Worm (Caenorhabditis elegans): Measurements from ENCODE around the gene fbxb-51.
A peak's percentile ranks its signal among the peaks of the same experiment; 100 is the strongest.

fbxb-51 gene

ce11 chrII:1550501-1550900 is at the start of gene fbxb-51, which contains the start of gene fbxb-52:
TSS of gene fbxb-51 (plus strand) at chrII:1550712.
TSS of gene fbxb-52 (minus strand) at chrII:1550601.
- TF ChIP-seq mxl-3 (GFP tag; optimal IDR thresholded peaks at IDR 0.05) (no peak), lsy-2 (tag; optimal IDR thresholded peaks at IDR 0.05) (no peak), aha-1 (tag) (peak; percentile 19), duxl-1 (tag; optimal IDR thresholded peaks at IDR 0.05; ENCODE audit: poor library complexity) (no peak)

DNA sequence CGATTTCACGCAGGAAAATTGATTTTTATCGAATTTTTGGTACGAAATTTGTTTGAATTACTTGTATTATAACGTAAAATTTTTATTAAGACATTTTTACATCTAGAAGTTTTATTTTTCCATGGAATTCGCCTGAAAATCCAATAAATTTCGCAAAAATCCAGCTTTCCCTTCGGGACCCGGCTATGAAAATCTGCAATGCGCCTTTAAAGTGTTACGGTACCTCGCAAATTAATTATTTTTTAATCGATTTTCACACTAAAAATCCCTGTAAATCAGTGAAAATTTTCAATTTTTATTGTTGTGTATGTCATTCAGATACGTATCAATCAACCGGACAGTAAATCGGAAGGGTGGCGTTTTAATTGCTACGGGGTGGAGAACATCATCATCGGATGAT is 49.6 kb upstream of the fbxb-51 start:
- TF ChIP-seq T26A8.4 (GFP tag; IDR thresholded peaks at IDR 0.05): no peak
- no peak for TF ChIP-seq Y5F2A.4 (GFP tag; optimal IDR thresholded peaks at IDR 0.05)
- TF ChIP-seq saeg-2 (GFP tag; IDR thresholded peaks at IDR 0.05): no peak
- TF ChIP-seq zfp-3 (GFP tag; conservative IDR thresholded peaks at IDR 0.05): no peak
- no peak for TF ChIP-seq nhr-11 (tag; optimal IDR thresholded peaks at IDR 0.05)
- TF ChIP-seq mdl-1 (tag; optimal IDR thresholded peaks at IDR 0.05): no peak
- TF ChIP-seq nhr-28 (tag; optimal IDR thresholded peaks at IDR 0.05): no peak
- no peak for TF ChIP-seq ceh-28 (tag; optimal IDR thresholded peaks at IDR 0.05)
- no peak for TF ChIP-seq nhr-25 (tag; optimal IDR thresholded peaks at IDR 0.05; ENCODE audit: borderline replicate concordance, insufficient read depth)
- TF ChIP-seq lin-13 (GFP tag; optimal IDR thresholded peaks at IDR 0.05): no peak
- TF ChIP-seq ceh-32 (tag; optimal IDR thresholded peaks at IDR 0.05; ENCODE audit: poor library complexity): no peak

ce11 chrII:1501614-1502355 is 48.7 kb upstream of the fbxb-51 start:
- no peak for TF ChIP-seq F49E8.2 (tag; optimal IDR thresholded peaks at IDR 0.05; ENCODE audit: borderline replicate concordance)
- TF ChIP-seq dmd-6 (GFP tag; IDR thresholded peaks at IDR 0.05): peak; percentile 33; the same call in 1 of the 2 replicates
- no peak for TF ChIP-seq lim-7 (GFP tag; IDR thresholded peaks at IDR 0.05)
- peak; percentile 65 for TF ChIP-seq mxl-3 (GFP tag; optimal IDR thresholded peaks at IDR 0.05)
- no peak for TF ChIP-seq ZK337.2 (GFP tag; IDR thresholded peaks at IDR 0.05)
- no peak for TF ChIP-seq madf-9 (GFP tag; conservative IDR thresholded peaks at IDR 0.05)
- no peak for TF ChIP-seq ctbp-1 (GFP tag; IDR thresholded peaks at IDR 0.05)
- peak; percentile 72 for TF ChIP-seq hmg-1.1 (GFP tag; IDR thresholded peaks at IDR 0.05)
- peak; percentile 63 for TF ChIP-seq hlh-11 (tag; optimal IDR thresholded peaks at IDR 0.05)
- TF ChIP-seq daf-8 (GFP tag; IDR thresholded peaks at IDR 0.05): no peak
- no peak for TF ChIP-seq unc-130 (GFP tag; optimal IDR thresholded peaks at IDR 0.05)
- TF ChIP-seq nhr-11 (tag; optimal IDR thresholded peaks at IDR 0.05): peak; percentile 36
- TF ChIP-seq mdl-1 (tag; optimal IDR thresholded peaks at IDR 0.05): peak; percentile 55 to 82
- TF ChIP-seq ama-1 (optimal IDR thresholded peaks at IDR 0.05): no peak
- no peak for TF ChIP-seq snpc-1.2 (GFP tag; IDR thresholded peaks at IDR 0.05)
- peak; percentile 74 for TF ChIP-seq hlh-30 (tag; optimal IDR thresholded peaks at IDR 0.05; ENCODE audit: insufficient read depth)
- peak in 1 of 2 experiments; percentile 44 for TF ChIP-seq lsy-2 (tag; optimal IDR thresholded peaks at IDR 0.05)
- no peak for TF ChIP-seq zfp-2 (tag; optimal IDR thresholded peaks at IDR 0.05)
- TF ChIP-seq F37D6.2 (tag; optimal IDR thresholded peaks at IDR 0.05): no peak
- peak; percentile 33 for TF ChIP-seq rbr-2 (tag; optimal IDR thresholded peaks at IDR 0.05)
- no peak for TF ChIP-seq Y48G9A.11 (GFP tag; IDR thresholded peaks at IDR 0.05)
- TF ChIP-seq ceh-20 (GFP tag; IDR thresholded peaks at IDR 0.05): peak; percentile 57; the same call in 1 of the 2 replicates
- no peak for TF ChIP-seq zip-2 (tag; optimal IDR thresholded peaks at IDR 0.05)
- no peak for TF ChIP-seq F26F4.8 (GFP tag; conservative IDR thresholded peaks at IDR 0.05)
- TF ChIP-seq tra-1 (GFP tag; IDR thresholded peaks at IDR 0.05): no peak
- TF ChIP-seq unc-39 (tag; optimal IDR thresholded peaks at IDR 0.05): no peak
- TF ChIP-seq lin-13 (GFP tag; optimal IDR thresholded peaks at IDR 0.05): peak; percentile 2
- TF ChIP-seq dve-1 (tag; optimal IDR thresholded peaks at IDR 0.05; ENCODE audit: insufficient read depth): peak; percentile 7
- no peak for TF ChIP-seq zip-11 (GFP tag; IDR thresholded peaks at IDR 0.05)
- TF ChIP-seq mep-1 (tag; optimal IDR thresholded peaks at IDR 0.05): peak; percentile 40
- TF ChIP-seq saeg-2 (GFP tag; IDR thresholded peaks at IDR 0.05): no peak
- TF ChIP-seq php-3 (GFP tag; IDR thresholded peaks at IDR 0.05): no peak
- TF ChIP-seq nhr-41 (GFP tag; IDR thresholded peaks at IDR 0.05): 0 out of 2 replicates have a peak, but pooled peaks have one; percentile 47
- no peak for TF ChIP-seq skn-1 (tag; optimal IDR thresholded peaks at IDR 0.05)
- peak; percentile 78 for TF ChIP-seq set-16 (GFP tag; IDR thresholded peaks at IDR 0.05)
- TF ChIP-seq nhr-42 (GFP tag; IDR thresholded peaks at IDR 0.05): 0 out of 2 replicates have a peak, but pooled peaks have one; percentile 31

All from whole organism, L4 larva.